Fruit fly (Drosophila melanogaster) whole organism, embryonic: Measurements from ENCODE around the gene MED14.
A peak's percentile ranks its signal among the peaks of the same experiment; 100 is the strongest.

Source experiments
- Atf6 ChIP-seq: fragments of 200-800 bp; sonication (Bioruptor generic); IDR thresholded peaks from 2 replicates; pipeline ENCODE4 v1.3.6; 2022; ENCODE audit warnings: missing biosample characterization, missing genetic modification characterization
- CG10147 ChIP-seq: fragments of 200-800 bp; sonication (Bioruptor generic); optimal IDR thresholded peaks from 2 replicates; lab custom pipeline; 2019; ENCODE audit warnings: missing biosample characterization, mild to moderate bottlenecking, missing genetic modification characterization, moderate library complexity
- CG10431 ChIP-seq: fragments of 200-800 bp; sonication (Bioruptor generic); optimal IDR thresholded peaks from 3 replicates; lab custom pipeline; 2018; ENCODE audit warnings: missing biosample characterization, mild to moderate bottlenecking, missing genetic modification characterization
- CG12219 ChIP-seq: fragments of 200-800 bp; sonication (Bioruptor generic); optimal IDR thresholded peaks from 3 replicates; lab custom pipeline; 2018; ENCODE audit warnings: missing biosample characterization, mild to moderate bottlenecking, missing genetic modification characterization
- CG12769 ChIP-seq: fragments of 200-800 bp; sonication (Bioruptor generic); optimal IDR thresholded peaks from 2 replicates; lab custom pipeline; 2019; ENCODE audit warnings: missing biosample characterization, mild to moderate bottlenecking, missing genetic modification characterization, moderate library complexity
- CG14860 ChIP-seq: fragments of 200-800 bp; sonication (Bioruptor generic); IDR thresholded peaks from 3 replicates; pipeline ENCODE4 v1.3.6; 2022; ENCODE audit warnings: missing biosample characterization, missing genetic modification characterization; ENCODE audit not compliant: partially characterized antibody
- CG17385 ChIP-seq: fragments of 200-800 bp; sonication (Bioruptor generic); optimal IDR thresholded peaks from 3 replicates; lab custom pipeline; 2018; ENCODE audit warnings: missing biosample characterization, mild to moderate bottlenecking, missing genetic modification characterization
- CG17612 ChIP-seq: fragments of 200-800 bp; sonication (Bioruptor generic); IDR thresholded peaks from 2 replicates; pipeline ENCODE4 v1.3.6; 2022; ENCODE audit warnings: missing biosample characterization, missing genetic modification characterization
- CG2202 ChIP-seq: fragments of 200-800 bp; sonication (Bioruptor generic); optimal IDR thresholded peaks from 2 replicates; lab custom pipeline; 2018; ENCODE audit warnings: missing biosample characterization, mild to moderate bottlenecking, missing genetic modification characterization
- CG3065 ChIP-seq: fragments of 200-800 bp; sonication (Bioruptor generic); optimal IDR thresholded peaks from 2 replicates; lab custom pipeline; 2016; ENCODE audit warnings: missing biosample characterization, missing genetic modification characterization
- CG34376 ChIP-seq: fragments of 200-800 bp; sonication (Bioruptor generic); optimal IDR thresholded peaks from 2 replicates; lab custom pipeline; 2018; ENCODE audit warnings: missing biosample characterization, mild to moderate bottlenecking, missing genetic modification characterization
- CG4424 ChIP-seq: fragments of 200-800 bp; sonication (Bioruptor generic); optimal IDR thresholded peaks from 3 replicates; lab custom pipeline; 2016; ENCODE audit warnings: missing biosample characterization, missing genetic modification characterization
- CG8290 ChIP-seq, 3 experiments: fragments of 200-800 bp; sonication (Bioruptor generic); optimal IDR thresholded peaks; 2 replicates each; lab custom pipeline; 2016 to 2019; ENCODE audit warnings: missing biosample characterization in 3 of 3, missing genetic modification characterization in 3 of 3, mild to moderate bottlenecking in 2 of 3, moderate library complexity in 1 of 3
- D19B ChIP-seq: fragments of 200-800 bp; sonication (Bioruptor generic); optimal IDR thresholded peaks from 2 replicates; lab custom pipeline; 2017; ENCODE audit warnings: missing biosample characterization, mild to moderate bottlenecking, missing genetic modification characterization
- Deaf1 ChIP-seq: fragments of 200-800 bp; optimal IDR thresholded peaks from 3 replicates; lab custom pipeline; 2019; ENCODE audit warnings: missing biosample characterization, mild to moderate bottlenecking, missing genetic modification characterization, moderate library complexity
- Drgx ChIP-seq: fragments of 200-800 bp; sonication (Bioruptor generic); IDR thresholded peaks from 2 replicates; pipeline ENCODE4 v1.3.6; 2022; ENCODE audit warnings: missing biosample characterization, missing genetic modification characterization
- HLHmδ ChIP-seq: fragments of 200-800 bp; sonication (Bioruptor generic); optimal IDR thresholded peaks from 2 replicates; lab custom pipeline; 2018; ENCODE audit warnings: missing biosample characterization, mild to moderate bottlenecking, missing genetic modification characterization, moderate library complexity
- Med ChIP-seq: fragments of 200-800 bp; sonication (Bioruptor generic); peaks from one replicate; lab custom pipeline; 2016; ENCODE audit warnings: missing biosample characterization, missing genetic modification characterization, mild to moderate bottlenecking, inconsistent platforms, moderate library complexity
- NFAT ChIP-seq: fragments of 200-800 bp; sonication (Bioruptor generic); IDR thresholded peaks from 2 replicates; pipeline ENCODE4 v1.3.6; 2022; ENCODE audit warnings: missing biosample characterization, missing genetic modification characterization
- Pdp1 ChIP-seq, 2 experiments: fragments of 200-800 bp; sonication (Bioruptor generic); optimal IDR thresholded peaks; 3 replicates each; lab custom pipeline; 2016; ENCODE audit warnings: missing biosample characterization in 2 of 2, missing genetic modification characterization in 2 of 2, mild to moderate bottlenecking in 1 of 2, moderate library complexity in 1 of 2
- Sox102F ChIP-seq: fragments of 200-800 bp; sonication (Bioruptor generic); optimal IDR thresholded peaks from 2 replicates; lab custom pipeline; 2018; ENCODE audit warnings: missing biosample characterization, mild to moderate bottlenecking, missing genetic modification characterization, moderate library complexity
- Spps ChIP-seq: fragments of 200-800 bp; sonication (Bioruptor generic); optimal IDR thresholded peaks from 2 replicates; lab custom pipeline; 2018; ENCODE audit warnings: missing biosample characterization, mild to moderate bottlenecking, missing genetic modification characterization
- Usf ChIP-seq: fragments of 200-800 bp; sonication (Bioruptor generic); optimal IDR thresholded peaks from 2 replicates; lab custom pipeline; 2017; ENCODE audit warnings: missing genotype, missing biosample characterization, missing genetic modification characterization
- br ChIP-seq: fragments of >200 bp; optimal IDR thresholded peaks from 2 replicates; lab custom pipeline; 2017
- cad ChIP-seq: fragments of >200 bp; optimal IDR thresholded peaks from 2 replicates; lab custom pipeline; 2017; ENCODE audit warnings: missing biosample characterization, missing genetic modification characterization
- chif ChIP-seq, 2 experiments: fragments of 200-800 bp; sonication (Bioruptor generic); optimal IDR thresholded peaks; 3 replicates each; lab custom pipeline; 2016; ENCODE audit warnings: missing biosample characterization in 2 of 2, missing genetic modification characterization in 2 of 2
- corto ChIP-seq: fragments of 200-800 bp; sonication (Bioruptor generic); optimal IDR thresholded peaks from 2 replicates; lab custom pipeline; 2016; ENCODE audit warnings: missing biosample characterization, mild to moderate bottlenecking, missing genetic modification characterization, moderate library complexity
- croc ChIP-seq: fragments of 200-800 bp; sonication (Bioruptor generic); conservative IDR thresholded peaks from 3 replicates; pipeline ENCODE4 v1.3.6; 2022; ENCODE audit warnings: missing biosample characterization, missing genetic modification characterization
- cwo ChIP-seq: fragments of 200-800 bp; sonication (Bioruptor generic); optimal IDR thresholded peaks from 3 replicates; lab custom pipeline; 2017; ENCODE audit warnings: missing biosample characterization, missing genetic modification characterization, mild to moderate bottlenecking, moderate library complexity, missing genetic modification reagents
- dimm ChIP-seq: fragments of 200-800 bp; sonication (Bioruptor generic); IDR thresholded peaks from 2 replicates; pipeline ENCODE4 v1.3.6; 2022; ENCODE audit warnings: missing biosample characterization, missing genetic modification characterization
- esg ChIP-seq: fragments of 200-800 bp; sonication (Bioruptor generic); conservative IDR thresholded peaks from 2 replicates; pipeline ENCODE4 v1.3.6; 2022; ENCODE audit warnings: missing biosample characterization, missing genetic modification characterization
- exex ChIP-seq: fragments of 200-800 bp; sonication (Bioruptor generic); optimal IDR thresholded peaks from 4 replicates; lab custom pipeline; 2018; ENCODE audit warnings: missing biosample characterization, mild to moderate bottlenecking, missing genetic modification characterization, moderate library complexity
- fru ChIP-seq: fragments of >200 bp; optimal IDR thresholded peaks from 2 replicates; lab custom pipeline; 2017
- grau ChIP-seq: fragments of 200-800 bp; optimal IDR thresholded peaks from 3 replicates; lab custom pipeline; 2019; ENCODE audit warnings: missing biosample characterization, mild to moderate bottlenecking, missing genetic modification characterization, moderate library complexity
- hbn ChIP-seq: fragments of 200-800 bp; sonication (Bioruptor generic); IDR thresholded peaks from 2 replicates; pipeline ENCODE4 v1.3.6; 2022; ENCODE audit warnings: missing biosample characterization, missing genetic modification characterization; ENCODE audit not compliant: partially characterized antibody
- hkb ChIP-seq, 2 experiments: fragments of 200-800 bp in 1 of 2; fragments of >200 bp in 1 of 2; sonication (Bioruptor generic) in 1 of 2; IDR thresholded peaks in 1 of 2; optimal IDR thresholded peaks in 1 of 2; 2 replicates each; pipeline versions ENCODE4 v1.3.6 to Lab custom; 2017 to 2022; ENCODE audit warnings: missing biosample characterization in 1 of 2, missing genetic modification characterization in 1 of 2
- hth ChIP-seq: fragments of >200 bp; optimal IDR thresholded peaks from 2 replicates; lab custom pipeline; 2017; ENCODE audit warnings: inconsistent platforms
- lmd ChIP-seq: fragments of 200-800 bp; sonication (Bioruptor generic); IDR thresholded peaks from 2 replicates; pipeline ENCODE4 v1.3.6; 2022; ENCODE audit warnings: missing biosample characterization, missing genetic modification characterization
- luna ChIP-seq: fragments of 200-800 bp; sonication (Bioruptor generic); optimal IDR thresholded peaks from 2 replicates; lab custom pipeline; 2016; ENCODE audit warnings: missing biosample characterization, missing genetic modification characterization
- mirr ChIP-seq: fragments of 200-800 bp; sonication (Bioruptor generic); optimal IDR thresholded peaks from 3 replicates; lab custom pipeline; 2018; ENCODE audit warnings: missing biosample characterization, mild to moderate bottlenecking, missing genetic modification characterization
- oc ChIP-seq: fragments of 200-800 bp; sonication (Bioruptor generic); optimal IDR thresholded peaks from 2 replicates; lab custom pipeline; 2018; ENCODE audit warnings: missing biosample characterization, mild to moderate bottlenecking, missing genetic modification characterization, moderate library complexity
- odd ChIP-seq: fragments of 200-800 bp; sonication (Bioruptor generic); optimal IDR thresholded peaks from 2 replicates; lab custom pipeline; 2017; ENCODE audit warnings: missing biosample characterization, mild to moderate bottlenecking, missing genetic modification characterization
- pan ChIP-seq, 4 experiments: fragments of >200 bp in 3 of 4; fragments of 200-800 bp in 1 of 4; sonication (Bioruptor generic) in 1 of 4; optimal IDR thresholded peaks in 3 of 4; IDR thresholded peaks in 1 of 4; 2 replicates each; pipeline versions ENCODE4 v1.3.6 to Lab custom; 2017 to 2022; ENCODE audit warnings: missing biosample characterization in 2 of 4, missing genetic modification characterization in 2 of 4, mixed read lengths in 1 of 4
- so ChIP-seq: fragments of 200-800 bp; sonication (Bioruptor generic); IDR thresholded peaks from 3 replicates; pipeline ENCODE4 v1.3.6; 2022; ENCODE audit warnings: missing biosample characterization, missing genetic modification characterization
- sr ChIP-seq: fragments of 200-800 bp; sonication (Bioruptor generic); IDR thresholded peaks from 3 replicates; pipeline ENCODE4 v1.3.6; 2022; ENCODE audit warnings: missing biosample characterization, missing genetic modification characterization
- stc ChIP-seq: fragments of 200-800 bp; sonication (Bioruptor generic); IDR thresholded peaks from 2 replicates; pipeline ENCODE4 v1.3.6; 2022; ENCODE audit warnings: missing biosample characterization, missing genetic modification characterization
- tin ChIP-seq: fragments of 200-800 bp; sonication (Bioruptor generic); optimal IDR thresholded peaks from 3 replicates; lab custom pipeline; 2016; ENCODE audit warnings: missing biosample characterization, missing genetic modification characterization
- z ChIP-seq: fragments of 200-800 bp; sonication (Bioruptor generic); IDR thresholded peaks from 3 replicates; pipeline ENCODE4 v1.3.6; 2022; ENCODE audit warnings: missing biosample characterization, missing genetic modification characterization

The MED14 gene

dm6 chr3L:636434-636833, 43.4 kb downstream of the MED14 start (continued):
- TF ChIP-seq cad (GFP tag; lab: Kevin White, UChicago) (no peak), CG17612 (peak; percentile 26; the same call in 1 of the 2 replicates), CG4424 (GFP tag; lab: Kevin White, UChicago) (peak; percentile 75), so (peak; percentile 40; the same call in 1 of the 3 replicates), CG3065 (GFP tag; lab: Kevin White, UChicago) (peak; percentile 45), fru (no peak), corto (GFP tag; lab: Kevin White, UChicago) (no peak), luna (GFP tag; lab: Kevin White, UChicago) (no peak), chif (GFP tag; optimal IDR thresholded peaks at IDR 0.05; lab: Kevin White, UChicago) (peak; percentile 70 to 73), croc (GFP tag; lab: Robert Waterston, UW) (peak; percentile 50), Usf (GFP tag; lab: Kevin White, UChicago) (no peak), grau (tag; lab: Kevin White, UChicago) (peak; percentile 60), Pdp1 (GFP tag; optimal IDR thresholded peaks at IDR 0.05; lab: Kevin White, UChicago) (peak; percentile 25 to 36), CG14860 (GFP tag; lab: Robert Waterston, UW) (0 out of 3 replicates have a peak, but pooled peaks have one; percentile 27), odd (GFP tag; lab: Kevin White, UChicago) (no peak), dimm (GFP tag; lab: Robert Waterston, UW) (no peak), oc (tag; lab: Kevin White, UChicago) (peak; percentile 72), NFAT (GFP tag; lab: Robert Waterston, UW) (no peak), HLHmδ (no peak), hkb (optimal IDR thresholded peaks at IDR 0.05; lab: Kevin White, UChicago) (no peak), hkb (GFP tag; IDR thresholded peaks at IDR 0.05; lab: Robert Waterston, UW) (peak; percentile 68), z (GFP tag; lab: Robert Waterston, UW) (no peak), hth (lab: Kevin White, UChicago) (no peak), sr (GFP tag; lab: Robert Waterston, UW) (no peak), CG12219 (GFP tag; lab: Kevin White, UChicago) (peak; percentile 57), tin (peak; percentile 65), Sox102F (peak; percentile 85), CG10431 (GFP tag; lab: Kevin White, UChicago) (no peak), CG2202 (tag; lab: Kevin White, UChicago) (peak; percentile 52), stc (GFP tag; lab: Robert Waterston, UW) (peak; percentile 24; the same call in 1 of the 2 replicates), exex (no peak), hbn (no peak), Spps (tag; lab: Kevin White, UChicago) (peak; percentile 58), esg (GFP tag; lab: Robert Waterston, UW) (peak; percentile 63), br (lab: Kevin White, UChicago) (no peak)

- TF ChIP-seq CG10147 (GFP tag; lab: Kevin White, UChicago) (no peak), CG17385 (GFP tag; lab: Kevin White, UChicago) (peak; percentile 28), Deaf1 (tag; lab: Kevin White, UChicago) (peak; percentile 93), hkb (optimal IDR thresholded peaks at IDR 0.05; lab: Kevin White, UChicago) (peak; percentile 11), hkb (GFP tag; IDR thresholded peaks at IDR 0.05; lab: Robert Waterston, UW) (no peak), lmd (no peak), Med (GFP tag; lab: Kevin White, UChicago) (peak; percentile 2), exex (peak; percentile 72), pan (optimal IDR thresholded peaks at IDR 0.05; lab: Kevin White, UChicago) (no peak), pan (GFP tag; optimal IDR thresholded peaks at IDR 0.05 in 1 of 2, IDR thresholded peaks at IDR 0.05 in 1 of 2) (peak in 1 of 2 experiments; percentile 20), Sox102F (peak; percentile 11), Atf6 (GFP tag; lab: Robert Waterston, UW) (0 out of 2 replicates have a peak, but pooled peaks have one; percentile 15), CG8290 (GFP tag; optimal IDR thresholded peaks at IDR 0.05; lab: Kevin White, UChicago) (no peak), CG8290 (tag; optimal IDR thresholded peaks at IDR 0.05; lab: Kevin White, UChicago) (peak in 1 of 2 experiments; percentile 46), CG12769 (peak; percentile 28), Drgx (GFP tag; lab: Robert Waterston, UW) (0 out of 2 replicates have a peak, but pooled peaks have one; percentile 16), CG34376 (GFP tag; lab: Kevin White, UChicago) (peak; percentile 63), mirr (GFP tag; lab: Kevin White, UChicago) (peak; percentile 57), cwo (GFP tag; lab: Kevin White, UChicago) (peak; percentile 79), D19B (GFP tag; lab: Kevin White, UChicago) (peak; percentile 58)
Measured at dm6 chr3L:637329-638030, 44.4 kb downstream of the MED14 start.
